Worm (Caenorhabditis elegans) whole organism, late embryonic: ENCODE measurements around the gene unc-33.
A peak's percentile ranks its signal among the peaks of the same experiment; 100 is the strongest.

Source experiments
- C38D4.7 ChIP-seq: fragments of 200-800 bp; sonication (Bioruptor generic); optimal IDR thresholded peaks from 2 replicates; lab custom pipeline; 2018; ENCODE audit warnings: mild to moderate bottlenecking, missing genetic modification characterization, moderate library complexity, missing compliant biosample characterization
- K02D7.2 ChIP-seq: sonication (generic microtip); optimal IDR thresholded peaks from 2 replicates; lab custom pipeline; 2017; ENCODE audit warnings: mild to moderate bottlenecking, missing genetic modification characterization, missing compliant biosample characterization
- T23F11.4 ChIP-seq: fragments of 200-800 bp; sonication (Bioruptor generic); optimal IDR thresholded peaks from 2 replicates; lab custom pipeline; 2018; ENCODE audit warnings: mild to moderate bottlenecking, missing genetic modification characterization, missing compliant biosample characterization
- ama-1 ChIP-seq: fragments of 150-350 bp; optimal IDR thresholded peaks from 2 replicates; lab custom pipeline; 2014
- ceh-18 ChIP-seq: sonication (generic microtip); optimal IDR thresholded peaks from 2 replicates; lab custom pipeline; 2016; ENCODE audit warnings: missing genetic modification characterization, missing compliant biosample characterization
- ceh-19 ChIP-seq: fragments of 200-800 bp; sonication (Bioruptor generic); optimal IDR thresholded peaks from 2 replicates; lab custom pipeline; 2018; ENCODE audit warnings: mild to moderate bottlenecking, missing genetic modification characterization, missing compliant biosample characterization
- ceh-22 ChIP-seq: sonication (generic microtip); optimal IDR thresholded peaks from 2 replicates; lab custom pipeline; 2017; ENCODE audit warnings: missing biosample characterization, missing genetic modification characterization
- ceh-34 ChIP-seq: sonication (generic microtip); optimal IDR thresholded peaks from 2 replicates; lab custom pipeline; 2016; ENCODE audit warnings: mild to moderate bottlenecking, missing genetic modification characterization, missing compliant biosample characterization
- ceh-45 ChIP-seq: fragments of 200-800 bp; sonication (Bioruptor generic); IDR thresholded peaks from 2 replicates; pipeline ENCODE4 v1.3.6; 2022; ENCODE audit warnings: missing genetic modification reagents, missing genetic modification characterization, missing compliant biosample characterization
- ceh-48 ChIP-seq: sonication (generic microtip); optimal IDR thresholded peaks from 2 replicates; lab custom pipeline; 2016; ENCODE audit warnings: missing genetic modification characterization, inconsistent platforms, missing compliant biosample characterization
- ceh-9 ChIP-seq: sonication (generic microtip); optimal IDR thresholded peaks from 2 replicates; lab custom pipeline; 2016; ENCODE audit warnings: mild to moderate bottlenecking, missing genetic modification characterization, inconsistent platforms, missing compliant biosample characterization
- dmd-4 ChIP-seq: sonication (generic microtip); optimal IDR thresholded peaks from 2 replicates; lab custom pipeline; 2016; ENCODE audit warnings: borderline replicate concordance, missing genetic modification characterization, missing compliant biosample characterization
- elt-2 ChIP-seq: sonication (generic microtip); optimal IDR thresholded peaks from 2 replicates; lab custom pipeline; 2016; ENCODE audit warnings: missing genetic modification reagents, missing genetic modification characterization, missing compliant biosample characterization
- elt-4 ChIP-seq: sonication (generic microtip); optimal IDR thresholded peaks from 2 replicates; lab custom pipeline; 2016; ENCODE audit warnings: missing genetic modification characterization, missing compliant biosample characterization
- fax-1 ChIP-seq: sonication (generic microtip); optimal IDR thresholded peaks from 2 replicates; lab custom pipeline; 2016; ENCODE audit warnings: missing genotype, missing genetic modification characterization, missing compliant biosample characterization
- fkh-6 ChIP-seq: sonication (generic microtip); optimal IDR thresholded peaks from 2 replicates; lab custom pipeline; 2016; ENCODE audit warnings: missing genetic modification characterization, missing compliant biosample characterization
- gmeb-2 ChIP-seq: sonication (generic microtip); optimal IDR thresholded peaks from 2 replicates; lab custom pipeline; 2016; ENCODE audit warnings: missing genetic modification characterization, inconsistent platforms, missing compliant biosample characterization
- hlh-6 ChIP-seq: sonication (generic microtip); optimal IDR thresholded peaks from 2 replicates; lab custom pipeline; 2016; ENCODE audit warnings: missing genotype, missing genetic modification characterization, missing compliant biosample characterization
- lim-6 ChIP-seq: sonication (generic microtip); optimal IDR thresholded peaks from 2 replicates; lab custom pipeline; 2016; ENCODE audit warnings: missing genetic modification characterization, missing compliant biosample characterization
- mec-3 ChIP-seq: sonication (generic microtip); optimal IDR thresholded peaks from 2 replicates; lab custom pipeline; 2016; ENCODE audit warnings: borderline replicate concordance, missing genetic modification characterization, missing compliant biosample characterization
- nfya-1 ChIP-seq: sonication (generic microtip); optimal IDR thresholded peaks from 2 replicates; lab custom pipeline; 2017; ENCODE audit warnings: missing genetic modification characterization, mild to moderate bottlenecking, missing compliant biosample characterization, antibody characterized with exemption, moderate library complexity
- nhr-232 ChIP-seq: sonication (generic microtip); optimal IDR thresholded peaks from 2 replicates; lab custom pipeline; 2016; ENCODE audit warnings: missing genetic modification characterization, missing compliant biosample characterization
- odd-2 ChIP-seq: sonication (generic microtip); optimal IDR thresholded peaks from 2 replicates; lab custom pipeline; 2017; ENCODE audit warnings: antibody characterized with exemption, mild to moderate bottlenecking, missing genetic modification characterization, missing compliant biosample characterization
- pag-3 ChIP-seq: sonication (generic microtip); optimal IDR thresholded peaks from 2 replicates; lab custom pipeline; 2016; ENCODE audit warnings: missing compliant biosample characterization, missing genetic modification characterization, borderline replicate concordance
- pat-9 ChIP-seq: fragments of 200-800 bp; sonication (Bioruptor generic); optimal IDR thresholded peaks from 2 replicates; lab custom pipeline; 2018; ENCODE audit warnings: mild to moderate bottlenecking, missing genetic modification characterization, moderate library complexity, missing compliant biosample characterization
- ref-2 ChIP-seq: sonication (generic microtip); optimal IDR thresholded peaks from 2 replicates; lab custom pipeline; 2016; ENCODE audit warnings: missing genetic modification characterization, missing compliant biosample characterization
- sox-4 ChIP-seq: sonication (generic microtip); optimal IDR thresholded peaks from 2 replicates; lab custom pipeline; 2017; ENCODE audit warnings: mild to moderate bottlenecking, missing genetic modification characterization, inconsistent platforms, missing compliant biosample characterization
- syd-9 ChIP-seq: sonication (generic microtip); optimal IDR thresholded peaks from 2 replicates; lab custom pipeline; 2016; ENCODE audit warnings: mild to moderate bottlenecking, missing genetic modification characterization, moderate library complexity, missing compliant biosample characterization
- tbx-7 ChIP-seq: sonication (generic microtip); optimal IDR thresholded peaks from 2 replicates; lab custom pipeline; 2016; ENCODE audit warnings: missing genotype, missing genetic modification characterization, missing compliant biosample characterization
- ttx-3 ChIP-seq: sonication (generic microtip); optimal IDR thresholded peaks from 2 replicates; lab custom pipeline; 2016; ENCODE audit warnings: missing genetic modification reagents, missing genetic modification characterization, missing compliant biosample characterization
- unc-42 ChIP-seq: sonication (generic microtip); optimal IDR thresholded peaks from 2 replicates; lab custom pipeline; 2016; ENCODE audit warnings: missing genotype, missing genetic modification characterization, missing compliant biosample characterization
- unc-86 ChIP-seq: sonication (generic microtip); optimal IDR thresholded peaks from 2 replicates; lab custom pipeline; 2016; ENCODE audit warnings: missing genetic modification characterization, missing compliant biosample characterization

unc-33 gene

ce11 chrIV:3524584-3525020, 7.9 kb downstream of the unc-33 start (continued):
- peak; percentile 51 for TF ChIP-seq dmd-4 (tag; lab: Kevin White, UChicago)
- no peak for TF ChIP-seq ceh-22 (tag; lab: Kevin White, UChicago)
- no peak for TF ChIP-seq pag-3
- peak; percentile 76 for TF ChIP-seq nhr-232 (tag; lab: Kevin White, UChicago)
- TF ChIP-seq gmeb-2 (tag; lab: Kevin White, UChicago) = peak; percentile 61
- TF ChIP-seq T23F11.4 (GFP tag; lab: Kevin White, UChicago) = peak; percentile 62
- no peak for TF ChIP-seq odd-2 (tag; lab: Kevin White, UChicago)
- TF ChIP-seq unc-42 (tag; lab: Kevin White, UChicago) = no peak
- peak; percentile 58 for TF ChIP-seq K02D7.2 (tag; lab: Kevin White, UChicago)
- no peak for TF ChIP-seq ama-1
- no peak for TF ChIP-seq elt-4 (tag; lab: Kevin White, UChicago)
- peak; percentile 83 for TF ChIP-seq fkh-6 (tag; lab: Kevin White, UChicago)
- peak; percentile 52 for TF ChIP-seq ceh-18 (tag; lab: Kevin White, UChicago)
- peak; percentile 66 for TF ChIP-seq ceh-34 (tag; lab: Kevin White, UChicago)
- peak; percentile 58 for TF ChIP-seq ref-2 (tag; lab: Kevin White, UChicago)
- TF ChIP-seq tbx-7 (tag; lab: Kevin White, UChicago) = peak; percentile 30
- TF ChIP-seq syd-9 (tag; lab: Kevin White, UChicago) = peak; percentile 81

- no peak for TF ChIP-seq nfya-1 (tag; lab: Kevin White, UChicago)
- TF ChIP-seq sox-4 (tag; lab: Kevin White, UChicago) = no peak
- TF ChIP-seq ceh-48 (tag; lab: Kevin White, UChicago) = no peak
- TF ChIP-seq ceh-22 (tag; lab: Kevin White, UChicago) = no peak
- TF ChIP-seq ama-1 = no peak
- no peak for TF ChIP-seq ceh-45 (GFP tag; lab: Robert Waterston, UW)
- TF ChIP-seq mec-3 (tag; lab: Kevin White, UChicago) = no peak
- no peak for TF ChIP-seq fkh-6 (tag; lab: Kevin White, UChicago)
- no peak for TF ChIP-seq ceh-19 (GFP tag; lab: Kevin White, UChicago)
- no peak for TF ChIP-seq unc-86 (tag; lab: Kevin White, UChicago)
- TF ChIP-seq T23F11.4 (GFP tag; lab: Kevin White, UChicago) = no peak
- no peak for TF ChIP-seq fax-1 (tag; lab: Kevin White, UChicago)
Measured at ce11 chrIV:3526144-3526797, 9.6 kb downstream of the unc-33 start.

ce11 chrIV:3526831-3527404, 10.2 kb downstream of the unc-33 start, which contains the start of gene M57.2:
TSS of gene M57.2 (plus strand) at chrIV:3527354.
- TF ChIP-seq ceh-34 (tag; lab: Kevin White, UChicago) = no peak
- no peak for TF ChIP-seq hlh-6 (tag; lab: Kevin White, UChicago)
- no peak for TF ChIP-seq sox-4 (tag; lab: Kevin White, UChicago)

- TF ChIP-seq elt-2 (tag; lab: Kevin White, UChicago) = no peak
- peak; percentile 6 for TF ChIP-seq ceh-48 (tag; lab: Kevin White, UChicago)
Measured at ce11 chrIV:3527878-3528277, 11.2 kb downstream of the unc-33 start.

- no peak for TF ChIP-seq unc-42 (tag; lab: Kevin White, UChicago)
- TF ChIP-seq ceh-48 (tag; lab: Kevin White, UChicago) = peak; percentile 62
Measured at ce11 chrIV:3531535-3531934, 14.8 kb downstream of the unc-33 start.

ce11 chrIV:3532167-3532566, 15.5 kb downstream of the unc-33 start, which contains the start of gene M57.1:
TSS of gene M57.1 (plus strand) at chrIV:3532467.
- TF ChIP-seq tbx-7 (tag; lab: Kevin White, UChicago) = no peak
- no peak for TF ChIP-seq gmeb-2 (tag; lab: Kevin White, UChicago)
- no peak for TF ChIP-seq odd-2 (tag; lab: Kevin White, UChicago)
- no peak for TF ChIP-seq ttx-3 (tag; lab: Kevin White, UChicago)
- no peak for TF ChIP-seq mec-3 (tag; lab: Kevin White, UChicago)
- TF ChIP-seq ceh-48 (tag; lab: Kevin White, UChicago) = no peak
- TF ChIP-seq ref-2 (tag; lab: Kevin White, UChicago) = no peak
- TF ChIP-seq pat-9 = no peak
- no peak for TF ChIP-seq ceh-9 (tag; lab: Kevin White, UChicago)
- no peak for TF ChIP-seq C38D4.7 (GFP tag; lab: Kevin White, UChicago)
- no peak for TF ChIP-seq lim-6 (tag; lab: Kevin White, UChicago)
